Fruit fly (Drosophila melanogaster): ENCODE data around the gene CG33500.

Gene CG33500

dm6 chr3L:11484483-11484882 lies 24.0 kb upstream of the CG33500 start (continued):
- TF ChIP-seq CG7271 (tag; optimal IDR thresholded peaks at IDR 0.05) (no peak), Rx (GFP tag; IDR thresholded peaks at IDR 0.05) (no peak), sr (GFP tag; IDR thresholded peaks at IDR 0.05) (no peak), onecut (GFP tag; IDR thresholded peaks at IDR 0.05) (peak; percentile 82), gcm (GFP tag; optimal IDR thresholded peaks at IDR 0.05) (no peak), CG17912 (GFP tag; optimal IDR thresholded peaks at IDR 0.05) (no peak), CG6854 (GFP tag; optimal IDR thresholded peaks at IDR 0.05) (peak; percentile 14), CG14860 (GFP tag; IDR thresholded peaks at IDR 0.05; ENCODE audit: partially characterized antibody) (no peak), CG16779 (GFP tag; IDR thresholded peaks at IDR 0.05) (no peak), CG18764 (GFP tag; optimal IDR thresholded peaks at IDR 0.05) (no peak), twi (tag; optimal IDR thresholded peaks at IDR 0.05) (no peak), Asciz (GFP tag; optimal IDR thresholded peaks at IDR 0.05) (peak; percentile 44), CG8388 (GFP tag; optimal IDR thresholded peaks at IDR 0.05) (peak; percentile 27), Ptx1 (GFP tag; IDR thresholded peaks at IDR 0.05) (peak; percentile 33; the same call in 1 of the 2 replicates), CG15514 (GFP tag; optimal IDR thresholded peaks at IDR 0.05) (no peak), CG9437 (GFP tag; optimal IDR thresholded peaks at IDR 0.05) (no peak), Meics (GFP tag; optimal IDR thresholded peaks at IDR 0.05) (peak; percentile 49), CG5245 (GFP tag; optimal IDR thresholded peaks at IDR 0.05) (peak; percentile 31), CG18619 (GFP tag; optimal IDR thresholded peaks at IDR 0.05) (no peak), CG8478 (optimal IDR thresholded peaks at IDR 0.05) (no peak), CG7556 (GFP tag; optimal IDR thresholded peaks at IDR 0.05) (peak; percentile 39), Ssrp (tag; optimal IDR thresholded peaks at IDR 0.05) (no peak), CG30403 (GFP tag; optimal IDR thresholded peaks at IDR 0.05) (peak; percentile 33), Stat92E (GFP tag; optimal IDR thresholded peaks at IDR 0.05) (no peak), CG15479 (GFP tag; optimal IDR thresholded peaks at IDR 0.05) (no peak), CG17361 (GFP tag; IDR thresholded peaks at IDR 0.05) (peak; percentile 35; the same call in 2 of the 3 replicates), Xbp1 (GFP tag; optimal IDR thresholded peaks at IDR 0.05) (no peak), cas (GFP tag; IDR thresholded peaks at IDR 0.05) (no peak), ara (GFP tag; IDR thresholded peaks at IDR 0.05) (peak; percentile 7; the same call in 1 of the 2 replicates), CG14441 (GFP tag; IDR thresholded peaks at IDR 0.05) (peak; percentile 48), B-H2 (GFP tag; optimal IDR thresholded peaks at IDR 0.05) (no peak), CG31441 (GFP tag; IDR thresholded peaks at IDR 0.05) (peak; percentile 59), gem (tag; optimal IDR thresholded peaks at IDR 0.05) (peak; percentile 53), psq (GFP tag; optimal IDR thresholded peaks at IDR 0.05) (no peak), Dip3 (GFP tag; optimal IDR thresholded peaks at IDR 0.05) (no peak), nau (GFP tag; optimal IDR thresholded peaks at IDR 0.05) (peak; percentile 2), row (GFP tag; IDR thresholded peaks at IDR 0.05) (peak; percentile 53), pfk (GFP tag; optimal IDR thresholded peaks at IDR 0.05) (no peak), danr (GFP tag; IDR thresholded peaks at IDR 0.05) (0 out of 2 replicates have a peak, but pooled peaks have one; percentile 17), MBD-R2 (GFP tag; IDR thresholded peaks at IDR 0.05) (no peak), slou (GFP tag; optimal IDR thresholded peaks at IDR 0.05) (no peak), cg (GFP tag; optimal IDR thresholded peaks at IDR 0.05) (no peak), CG16863 (GFP tag; optimal IDR thresholded peaks at IDR 0.05) (no peak), dpn (GFP tag; optimal IDR thresholded peaks at IDR 0.05) (peak in 1 of 2 experiments; percentile 10), Fer3 (tag; optimal IDR thresholded peaks at IDR 0.05) (peak; percentile 39), CG3163 (GFP tag; optimal IDR thresholded peaks at IDR 0.05) (no peak), Hmr (GFP tag; optimal IDR thresholded peaks at IDR 0.05) (peak; percentile 23), CG9797 (GFP tag; optimal IDR thresholded peaks at IDR 0.05) (no peak), HLH54F (GFP tag; optimal IDR thresholded peaks at IDR 0.05) (no peak), CG3838 (GFP tag; optimal IDR thresholded peaks at IDR 0.05) (no peak), dm (GFP tag; optimal IDR thresholded peaks at IDR 0.05) (no peak), CG3726 (GFP tag; IDR thresholded peaks at IDR 0.05) (no peak)

Data from whole organism, embryonic.